Fruit fly (Drosophila melanogaster) whole organism, embryonic: ENCODE data around the gene SerRS-m.

Experiments
- ATbp ChIP-seq: fragments of 200-800 bp; sonication (Bioruptor generic); optimal IDR thresholded peaks from 2 replicates; lab custom pipeline; 2017; ENCODE audit warnings: missing biosample characterization, mild to moderate bottlenecking, missing genetic modification characterization, missing genetic modification reagents
- Antp ChIP-seq: fragments of 200-800 bp; sonication (Bioruptor generic); optimal IDR thresholded peaks from 3 replicates; lab custom pipeline; 2016; ENCODE audit warnings: missing biosample characterization, missing genetic modification characterization
- Atf3 ChIP-seq: fragments of 200-800 bp; sonication (Bioruptor generic); optimal IDR thresholded peaks from 3 replicates; lab custom pipeline; 2016; ENCODE audit warnings: missing biosample characterization, missing genetic modification characterization
- Bteb2 ChIP-seq: fragments of 200-800 bp; sonication (Bioruptor generic); optimal IDR thresholded peaks from 2 replicates; lab custom pipeline; 2016; ENCODE audit warnings: missing biosample characterization, missing genetic modification characterization
- CG10209 ChIP-seq: fragments of 200-800 bp; sonication (Bioruptor generic); optimal IDR thresholded peaks from 3 replicates; lab custom pipeline; 2017; ENCODE audit warnings: missing biosample characterization, mild to moderate bottlenecking, missing genetic modification characterization, missing genetic modification reagents
- CG11504 ChIP-seq: fragments of 200-800 bp; sonication (Bioruptor generic); optimal IDR thresholded peaks from 3 replicates; lab custom pipeline; 2019; ENCODE audit warnings: missing biosample characterization, mild to moderate bottlenecking, missing genetic modification characterization, moderate library complexity
- CG15479 ChIP-seq: fragments of 200-800 bp; sonication (Bioruptor generic); optimal IDR thresholded peaks from 3 replicates; lab custom pipeline; 2019; ENCODE audit warnings: missing biosample characterization, mild to moderate bottlenecking, missing genetic modification characterization, moderate library complexity
- CG15514 ChIP-seq: fragments of 200-800 bp; sonication (Bioruptor generic); optimal IDR thresholded peaks from 3 replicates; lab custom pipeline; 2017; ENCODE audit warnings: missing biosample characterization, missing genetic modification characterization, mild to moderate bottlenecking, moderate library complexity, missing genetic modification reagents
- CG15696 ChIP-seq: fragments of 200-800 bp; sonication (Bioruptor generic); optimal IDR thresholded peaks from 2 replicates; lab custom pipeline; 2019; ENCODE audit warnings: missing biosample characterization, mild to moderate bottlenecking, missing genetic modification characterization, moderate library complexity
- CG1603 ChIP-seq: fragments of 200-800 bp; sonication (Bioruptor generic); optimal IDR thresholded peaks from 2 replicates; lab custom pipeline; 2019; ENCODE audit warnings: missing biosample characterization, mild to moderate bottlenecking, missing genetic modification characterization, moderate library complexity
- CG17568 ChIP-seq: fragments of 200-800 bp; sonication (Bioruptor generic); optimal IDR thresholded peaks from 2 replicates; lab custom pipeline; 2018; ENCODE audit warnings: missing biosample characterization, mild to moderate bottlenecking, missing genetic modification characterization, moderate library complexity
- CG1832 ChIP-seq: fragments of 200-800 bp; sonication (Bioruptor generic); optimal IDR thresholded peaks from 2 replicates; lab custom pipeline; 2017; ENCODE audit warnings: missing biosample characterization, mild to moderate bottlenecking, missing genetic modification characterization, inconsistent platforms
- CG2120 ChIP-seq: fragments of 200-800 bp; sonication (Bioruptor generic); optimal IDR thresholded peaks from 3 replicates; lab custom pipeline; 2016; ENCODE audit warnings: missing biosample characterization, missing genetic modification characterization
- CG2712 ChIP-seq: fragments of 200-800 bp; optimal IDR thresholded peaks from 3 replicates; lab custom pipeline; 2019; ENCODE audit warnings: missing biosample characterization, mild to moderate bottlenecking, missing genetic modification characterization, moderate library complexity
- CG30403 ChIP-seq: fragments of 200-800 bp; sonication (Bioruptor generic); optimal IDR thresholded peaks from 3 replicates; lab custom pipeline; 2016; ENCODE audit warnings: missing biosample characterization, missing genetic modification characterization
- CG3163 ChIP-seq: fragments of 200-800 bp; sonication (Bioruptor generic); optimal IDR thresholded peaks from 3 replicates; lab custom pipeline; 2016; ENCODE audit warnings: missing biosample characterization, missing genetic modification characterization
- CG33557 ChIP-seq: fragments of 200-800 bp; sonication (Bioruptor generic); optimal IDR thresholded peaks from 2 replicates; lab custom pipeline; 2019; ENCODE audit warnings: missing biosample characterization, mild to moderate bottlenecking, missing genetic modification characterization, moderate library complexity
- CG3407 ChIP-seq: fragments of 200-800 bp; sonication (Bioruptor generic); optimal IDR thresholded peaks from 2 replicates; lab custom pipeline; 2018; ENCODE audit warnings: missing biosample characterization, mild to moderate bottlenecking, missing genetic modification characterization
- CG34376 ChIP-seq: fragments of 200-800 bp; sonication (Bioruptor generic); optimal IDR thresholded peaks from 2 replicates; lab custom pipeline; 2018; ENCODE audit warnings: missing biosample characterization, mild to moderate bottlenecking, missing genetic modification characterization
- CG8089 ChIP-seq: fragments of 200-800 bp; sonication (Bioruptor generic); optimal IDR thresholded peaks from 3 replicates; lab custom pipeline; 2016; ENCODE audit warnings: missing biosample characterization, missing genetic modification characterization
- CG8290 ChIP-seq, 3 experiments: fragments of 200-800 bp; sonication (Bioruptor generic); optimal IDR thresholded peaks; 2 replicates each; lab custom pipeline; 2016 to 2019; ENCODE audit warnings: missing biosample characterization in 3 of 3, missing genetic modification characterization in 3 of 3, mild to moderate bottlenecking in 2 of 3, moderate library complexity in 1 of 3
- CG8478 ChIP-seq: fragments of >200 bp; optimal IDR thresholded peaks from 2 replicates; lab custom pipeline; 2018
- CG8924 ChIP-seq: fragments of 200-800 bp; optimal IDR thresholded peaks from 3 replicates; lab custom pipeline; 2019; ENCODE audit warnings: missing biosample characterization, mild to moderate bottlenecking, missing genetic modification characterization, moderate library complexity
- CG9876 ChIP-seq: fragments of 200-800 bp; sonication (Bioruptor generic); optimal IDR thresholded peaks from 2 replicates; lab custom pipeline; 2016; ENCODE audit warnings: missing biosample characterization, missing genetic modification characterization
- CTCF ChIP-seq: fragments of 200-800 bp; sonication (Bioruptor generic); optimal IDR thresholded peaks from 2 replicates; lab custom pipeline; 2017; ENCODE audit warnings: missing biosample characterization, mild to moderate bottlenecking, missing genetic modification characterization, moderate library complexity
- CoRest ChIP-seq: fragments of 200-800 bp; sonication (Bioruptor generic); optimal IDR thresholded peaks from 3 replicates; lab custom pipeline; 2018; ENCODE audit warnings: missing biosample characterization, mild to moderate bottlenecking, missing genetic modification characterization, moderate library complexity
- Elba2 ChIP-seq: fragments of 200-800 bp; sonication (Bioruptor generic); optimal IDR thresholded peaks from 3 replicates; lab custom pipeline; 2016; ENCODE audit warnings: missing biosample characterization, missing genetic modification characterization
- Fer1 ChIP-seq: fragments of 200-800 bp; sonication (Bioruptor generic); optimal IDR thresholded peaks from 2 replicates; lab custom pipeline; 2017; ENCODE audit warnings: missing biosample characterization, mild to moderate bottlenecking, missing genetic modification characterization
- Gug ChIP-seq: fragments of 200-800 bp; sonication (Bioruptor generic); IDR thresholded peaks from 4 replicates; pipeline ENCODE4 v1.3.6; 2022; ENCODE audit warnings: missing biosample characterization, missing genetic modification characterization
- HLH54F ChIP-seq: fragments of 200-800 bp; sonication (Bioruptor generic); optimal IDR thresholded peaks from 3 replicates; lab custom pipeline; 2016; ENCODE audit warnings: missing biosample characterization, missing genetic modification characterization
- Max ChIP-seq: fragments of 200-800 bp; sonication (Bioruptor generic); optimal IDR thresholded peaks from 2 replicates; lab custom pipeline; 2016; ENCODE audit warnings: missing biosample characterization, mild to moderate bottlenecking, missing genetic modification characterization
- Myb ChIP-seq: fragments of 200-800 bp; sonication (Bioruptor generic); optimal IDR thresholded peaks from 2 replicates; lab custom pipeline; 2016; ENCODE audit warnings: missing biosample characterization, missing genetic modification characterization
- Trl ChIP-seq, 3 experiments: fragments of >200 bp in 2 of 3; fragments of 200-800 bp in 1 of 3; sonication (Bioruptor generic) in 1 of 3; optimal IDR thresholded peaks; 2 replicates in 1 of 3; 3 replicates in 2 of 3; lab custom pipeline; 2016 to 2017; ENCODE audit warnings: missing biosample characterization in 1 of 3, missing genetic modification characterization in 1 of 3
- Xbp1 ChIP-seq: fragments of 200-800 bp; sonication (Bioruptor generic); optimal IDR thresholded peaks from 3 replicates; lab custom pipeline; 2016; ENCODE audit warnings: missing biosample characterization, mild to moderate bottlenecking, missing genetic modification characterization
- ase ChIP-seq: fragments of 200-800 bp; sonication (Bioruptor generic); IDR thresholded peaks from 3 replicates; pipeline ENCODE4 v1.3.6; 2022; ENCODE audit warnings: missing biosample characterization, missing genetic modification characterization
- bsh ChIP-seq, 2 experiments: fragments of 200-800 bp; sonication (Bioruptor generic); optimal IDR thresholded peaks; 2 replicates each; lab custom pipeline; 2017 to 2018; ENCODE audit warnings: mild to moderate bottlenecking in 2 of 2, missing biosample characterization in 2 of 2, missing genetic modification characterization in 2 of 2, moderate library complexity in 1 of 2
- dmrt99B ChIP-seq: fragments of 200-800 bp; sonication (Bioruptor generic); optimal IDR thresholded peaks from 2 replicates; lab custom pipeline; 2018; ENCODE audit warnings: missing biosample characterization, mild to moderate bottlenecking, missing genetic modification characterization, moderate library complexity
- dpn ChIP-seq, 2 experiments: fragments of 200-800 bp; sonication (Bioruptor generic); optimal IDR thresholded peaks; 3 replicates each; lab custom pipeline; 2016; ENCODE audit warnings: missing biosample characterization in 2 of 2, missing genetic modification characterization in 2 of 2
- gcm ChIP-seq: fragments of 200-800 bp; sonication (Bioruptor generic); optimal IDR thresholded peaks from 2 replicates; lab custom pipeline; 2019; ENCODE audit warnings: missing biosample characterization, mild to moderate bottlenecking, missing genetic modification characterization, moderate library complexity
- gem ChIP-seq: fragments of 200-800 bp; sonication (Bioruptor generic); optimal IDR thresholded peaks from 2 replicates; lab custom pipeline; 2019; ENCODE audit warnings: missing biosample characterization, mild to moderate bottlenecking, missing genetic modification characterization, moderate library complexity
- grau ChIP-seq: fragments of 200-800 bp; optimal IDR thresholded peaks from 3 replicates; lab custom pipeline; 2019; ENCODE audit warnings: missing biosample characterization, mild to moderate bottlenecking, missing genetic modification characterization, moderate library complexity
- nom ChIP-seq: fragments of 200-800 bp; sonication (Bioruptor generic); optimal IDR thresholded peaks from 2 replicates; lab custom pipeline; 2017; ENCODE audit warnings: missing biosample characterization, missing genetic modification characterization, mild to moderate bottlenecking, moderate library complexity, missing genetic modification reagents
- onecut ChIP-seq: fragments of 200-800 bp; sonication (Bioruptor generic); IDR thresholded peaks from 2 replicates; pipeline ENCODE4 v1.3.6; 2022; ENCODE audit warnings: missing biosample characterization, missing genetic modification characterization
- sens ChIP-seq: fragments of 200-800 bp; sonication (Bioruptor generic); peaks from one replicate; lab custom pipeline; 2016; ENCODE audit warnings: missing biosample characterization, missing genetic modification characterization
- slou ChIP-seq: fragments of 200-800 bp; sonication (Bioruptor generic); optimal IDR thresholded peaks from 3 replicates; lab custom pipeline; 2016; ENCODE audit warnings: missing biosample characterization, missing genetic modification characterization
- stc ChIP-seq: fragments of 200-800 bp; sonication (Bioruptor generic); IDR thresholded peaks from 2 replicates; pipeline ENCODE4 v1.3.6; 2022; ENCODE audit warnings: missing biosample characterization, missing genetic modification characterization
- sug ChIP-seq: fragments of 200-800 bp; optimal IDR thresholded peaks from 2 replicates; lab custom pipeline; 2019; ENCODE audit warnings: missing biosample characterization, mild to moderate bottlenecking, missing genetic modification characterization, moderate library complexity

Gene SerRS-m

DNA sequence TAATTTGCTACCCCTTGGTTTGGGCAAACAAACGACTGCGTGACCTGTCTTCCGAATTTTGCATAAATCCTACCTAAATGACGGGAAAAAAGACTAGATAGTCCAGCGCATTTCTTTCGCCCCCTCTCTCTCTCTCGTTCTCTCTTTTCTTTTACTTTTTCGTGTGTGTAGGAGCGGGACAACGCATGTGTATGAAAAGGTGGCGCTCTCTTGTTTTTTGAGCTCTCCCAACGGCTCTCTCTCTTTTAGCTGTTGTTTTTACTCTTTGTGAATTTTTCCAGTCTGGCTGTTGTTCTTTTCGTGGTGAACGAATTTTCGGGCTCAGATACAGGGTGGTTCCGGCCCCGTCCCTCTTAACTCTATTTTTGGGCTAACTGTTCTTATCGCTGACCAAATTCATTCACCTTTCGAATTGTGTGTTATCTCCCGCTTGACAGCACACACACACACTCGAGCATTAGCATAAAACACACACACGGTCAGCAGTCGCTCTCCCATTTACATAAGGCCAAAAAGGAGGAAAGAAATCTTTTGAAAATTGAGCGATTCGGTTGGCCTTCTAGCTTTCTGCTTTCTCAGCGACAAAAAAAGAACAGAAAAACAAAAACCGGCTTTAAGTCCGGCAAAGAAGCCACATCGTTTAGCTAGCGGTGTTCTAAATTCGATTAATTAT lies 48.8 kb upstream of the SerRS-m start (continued):
- TF ChIP-seq Fer1 (GFP tag; lab: Kevin White, UChicago) (peak; percentile 2), CG33557 (no peak), CG8478 (peak; percentile 7), CG3163 (GFP tag; lab: Kevin White, UChicago) (peak; percentile 93), nom (peak; percentile 52), CG1832 (GFP tag; lab: Kevin White, UChicago) (peak; percentile 89), CG17568 (peak; percentile 27), Elba2 (GFP tag; lab: Kevin White, UChicago) (peak; percentile 37), Trl (optimal IDR thresholded peaks at IDR 0.05; lab: Kevin White, UChicago) (peak; percentile 98 to 99), Trl (GFP tag; optimal IDR thresholded peaks at IDR 0.05; lab: Kevin White, UChicago) (peak; percentile 42), CG15479 (peak; percentile 49)

DNA sequence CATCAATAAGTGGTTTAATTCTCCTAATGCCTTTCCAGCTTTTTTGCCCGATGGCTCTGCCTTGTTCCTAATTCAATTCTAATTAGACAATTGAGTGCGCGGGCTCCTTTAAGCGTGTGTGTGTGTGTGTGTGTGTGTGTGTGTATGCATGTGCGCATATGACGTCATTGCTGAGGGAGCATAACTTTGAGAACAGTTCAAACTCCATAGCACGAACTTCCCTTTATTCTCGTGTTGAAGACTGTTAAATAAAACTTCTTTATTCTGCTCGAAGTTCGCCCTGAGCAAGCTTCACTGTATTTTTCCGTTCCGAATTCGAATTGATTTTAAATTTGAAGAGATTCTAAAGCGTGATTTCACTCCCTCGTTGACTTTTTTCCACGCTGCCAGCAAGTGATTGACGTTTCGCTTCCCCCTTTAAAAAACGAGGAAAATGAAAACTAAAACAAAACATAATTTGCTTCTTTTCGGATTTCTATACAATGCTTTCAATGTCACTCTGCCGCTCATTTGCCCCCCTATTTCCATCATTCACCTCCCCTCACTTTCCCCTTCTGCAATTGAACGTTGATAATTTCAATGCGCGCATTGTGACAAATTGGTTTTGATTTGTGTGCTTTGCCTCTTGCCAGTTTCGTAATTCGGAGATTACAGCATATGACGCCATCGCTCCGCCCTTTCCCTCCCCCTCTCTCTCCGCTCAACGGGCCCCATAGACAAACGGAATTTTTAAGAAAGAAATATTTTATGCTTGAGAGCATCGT lies 48.0 kb upstream of the SerRS-m start:
- TF ChIP-seq CTCF (GFP tag; lab: Kevin White, UChicago), result no peak
- peak; percentile 32 for TF ChIP-seq CG11504 (tag; lab: Kevin White, UChicago)
- peak; percentile 2 for TF ChIP-seq gcm (GFP tag; lab: Kevin White, UChicago)
- peak; percentile 14 for TF ChIP-seq CG8924 (tag; lab: Kevin White, UChicago)
- TF ChIP-seq dmrt99B (tag; lab: Kevin White, UChicago), result peak; percentile 30
- TF ChIP-seq Max (GFP tag; lab: Kevin White, UChicago), result no peak
- peak; percentile 74 for TF ChIP-seq sens
- TF ChIP-seq CG34376 (GFP tag; lab: Kevin White, UChicago), result peak; percentile 63
- peak; percentile 42 for TF ChIP-seq onecut (GFP tag; lab: Robert Waterston, UW)
- TF ChIP-seq Myb, result peak; percentile 19
- peak; percentile 6 for TF ChIP-seq CG2712
- no peak for TF ChIP-seq slou (GFP tag; lab: Kevin White, UChicago)
- TF ChIP-seq dpn (GFP tag; optimal IDR thresholded peaks at IDR 0.05; lab: Kevin White, UChicago), result peak; percentile 17 to 39
- TF ChIP-seq CG8089 (GFP tag; lab: Kevin White, UChicago), result no peak
- TF ChIP-seq Atf3 (GFP tag; lab: Kevin White, UChicago), result peak; percentile 47
- TF ChIP-seq CG2120, result peak; percentile 61
- peak; percentile 28 for TF ChIP-seq Xbp1 (GFP tag; lab: Kevin White, UChicago)
- TF ChIP-seq CG15696 (tag; lab: Kevin White, UChicago), result peak; percentile 7
- peak; percentile 48 for TF ChIP-seq sug
- TF ChIP-seq gem (tag; lab: Kevin White, UChicago), result peak; percentile 43
- peak; percentile 35 for TF ChIP-seq CG1603 (tag; lab: Kevin White, UChicago)
- TF ChIP-seq CoRest (tag; lab: Kevin White, UChicago), result peak; percentile 35
- no peak for TF ChIP-seq stc (GFP tag; lab: Robert Waterston, UW)
- TF ChIP-seq ase (GFP tag; lab: Robert Waterston, UW), result no peak
- peak; percentile 11 for TF ChIP-seq Antp
- peak; percentile 2 for TF ChIP-seq CG9876
- peak; percentile 1 for TF ChIP-seq CG30403 (GFP tag; lab: Kevin White, UChicago)
- no peak for TF ChIP-seq CG8290 (GFP tag; optimal IDR thresholded peaks at IDR 0.05; lab: Kevin White, UChicago)
- peak in 1 of 2 experiments; percentile 53 for TF ChIP-seq CG8290 (tag; optimal IDR thresholded peaks at IDR 0.05; lab: Kevin White, UChicago)
- TF ChIP-seq ATbp (GFP tag; lab: Kevin White, UChicago), result no peak
- TF ChIP-seq CG15514 (GFP tag; lab: Kevin White, UChicago), result peak; percentile 41
- TF ChIP-seq nom, result no peak
- peak; percentile 4 for TF ChIP-seq Bteb2 (GFP tag; lab: Kevin White, UChicago)
- TF ChIP-seq CG10209 (GFP tag; lab: Kevin White, UChicago), result peak; percentile 8
- no peak for TF ChIP-seq CG3407 (GFP tag; lab: Kevin White, UChicago)
- peak in 1 of 2 experiments; percentile 49 for TF ChIP-seq bsh (GFP tag; optimal IDR thresholded peaks at IDR 0.05; lab: Kevin White, UChicago)
- TF ChIP-seq HLH54F (GFP tag; lab: Kevin White, UChicago), result peak; percentile 6
- peak; percentile 54; the same call in 1 of the 4 replicates for TF ChIP-seq Gug (GFP tag; lab: Robert Waterston, UW)
- peak; percentile 95 for TF ChIP-seq grau (tag; lab: Kevin White, UChicago)
